Worm (Caenorhabditis elegans) whole organism, young adult: ENCODE data around the gene F52G3.7.

Source experiments
- B0035.1 ChIP-seq: sonication (generic microtip); optimal IDR thresholded peaks from 2 replicates; lab custom pipeline; 2016; ENCODE audit warnings: missing genetic modification characterization, mild to moderate bottlenecking, missing compliant biosample characterization, missing genotype, missing genetic modification reagents
- B0261.1 ChIP-seq: sonication (generic microtip); optimal IDR thresholded peaks from 2 replicates; lab custom pipeline; 2016; ENCODE audit warnings: mild to moderate bottlenecking, missing genetic modification characterization, moderate library complexity, missing compliant biosample characterization
- F22D6.2 ChIP-seq: sonication (generic microtip); optimal IDR thresholded peaks from 2 replicates; lab custom pipeline; 2016; ENCODE audit warnings: mild to moderate bottlenecking, missing genetic modification characterization, missing compliant biosample characterization
- F33H1.4 ChIP-seq: fragments of 200-800 bp; sonication (Bioruptor generic); IDR thresholded peaks from 2 replicates; pipeline ENCODE4 v1.3.6; 2022; ENCODE audit warnings: missing genetic modification reagents, missing genetic modification characterization, missing compliant biosample characterization
- F57A8.1 ChIP-seq: fragments of 200-800 bp; sonication (Bioruptor generic); optimal IDR thresholded peaks from 2 replicates; lab custom pipeline; 2018; ENCODE audit warnings: mild to moderate bottlenecking, missing genetic modification characterization, moderate library complexity, missing compliant biosample characterization
- F57C9.4 ChIP-seq: sonication (generic microtip); optimal IDR thresholded peaks from 2 replicates; lab custom pipeline; 2017; ENCODE audit warnings: mild to moderate bottlenecking, missing genetic modification characterization, missing compliant biosample characterization
- K11D2.4 ChIP-seq: fragments of 200-800 bp; sonication (Bioruptor generic); IDR thresholded peaks from 2 replicates; pipeline ENCODE4 v1.3.6; 2022; ENCODE audit warnings: missing genetic modification reagents, missing genetic modification characterization, missing compliant biosample characterization
- T07F8.4 ChIP-seq: sonication (generic microtip); optimal IDR thresholded peaks from 2 replicates; lab custom pipeline; 2016; ENCODE audit warnings: mild to moderate bottlenecking, missing genetic modification characterization, moderate library complexity, missing compliant biosample characterization
- T26A5.8 ChIP-seq: sonication (generic microtip); optimal IDR thresholded peaks from 2 replicates; lab custom pipeline; 2016; ENCODE audit warnings: missing genetic modification characterization, missing compliant biosample characterization
- Y53G8AR.9 ChIP-seq: fragments of 200-800 bp; sonication (Bioruptor generic); conservative IDR thresholded peaks from 2 replicates; pipeline ENCODE4 v1.3.6; 2022; ENCODE audit warnings: missing genetic modification reagents, missing genetic modification characterization, missing compliant biosample characterization
- ZK185.1 ChIP-seq: sonication (generic microtip); optimal IDR thresholded peaks from 2 replicates; lab custom pipeline; 2016; ENCODE audit warnings: mild to moderate bottlenecking, missing genetic modification characterization, missing compliant biosample characterization; ENCODE audit not compliant: poor library complexity, severe bottlenecking
- aptf-3 ChIP-seq: fragments of 200-800 bp; sonication (Bioruptor generic); IDR thresholded peaks from 2 replicates; pipeline ENCODE4 v1.3.6; 2022; ENCODE audit warnings: missing genetic modification characterization, missing compliant biosample characterization
- athp-1 ChIP-seq: sonication (generic microtip); optimal IDR thresholded peaks from 2 replicates; lab custom pipeline; 2017; ENCODE audit warnings: mild to moderate bottlenecking, missing genetic modification characterization, missing compliant biosample characterization
- bed-1 ChIP-seq: fragments of 200-800 bp; sonication (Bioruptor generic); IDR thresholded peaks from 2 replicates; pipeline ENCODE4 v1.3.6; 2022; ENCODE audit warnings: missing genetic modification reagents, missing genetic modification characterization, missing compliant biosample characterization
- ccch-3 ChIP-seq: fragments of 200-800 bp; sonication (Bioruptor generic); optimal IDR thresholded peaks from 2 replicates; lab custom pipeline; 2018; ENCODE audit warnings: mild to moderate bottlenecking, missing genetic modification characterization, missing compliant biosample characterization
- cebp-2 ChIP-seq: fragments of 200-800 bp; sonication (Bioruptor generic); IDR thresholded peaks from 2 replicates; pipeline ENCODE4 v1.3.6; 2022; ENCODE audit warnings: missing genetic modification characterization, missing compliant biosample characterization
- ceh-100 ChIP-seq: fragments of 200-800 bp; sonication (Bioruptor generic); IDR thresholded peaks from 2 replicates; pipeline ENCODE4 v1.3.6; 2022; ENCODE audit warnings: missing genetic modification reagents, missing genetic modification characterization, missing compliant biosample characterization
- ceh-27 ChIP-seq: fragments of 200-800 bp; sonication (Bioruptor generic); optimal IDR thresholded peaks from 2 replicates; lab custom pipeline; 2018; ENCODE audit warnings: mild to moderate bottlenecking, missing genetic modification characterization, moderate library complexity, missing compliant biosample characterization
- ceh-40 ChIP-seq: fragments of 200-800 bp; sonication (Bioruptor generic); IDR thresholded peaks from 2 replicates; pipeline ENCODE4 v1.3.6; 2022; ENCODE audit warnings: missing genetic modification characterization, missing compliant biosample characterization
- ceh-58 ChIP-seq: fragments of 200-800 bp; sonication (Bioruptor generic); IDR thresholded peaks from 2 replicates; pipeline ENCODE4 v1.3.6; 2022; ENCODE audit warnings: missing genetic modification characterization, missing compliant biosample characterization
- ceh-91 ChIP-seq: fragments of 200-800 bp; sonication (Bioruptor generic); IDR thresholded peaks from 2 replicates; pipeline ENCODE4 v1.3.6; 2022; ENCODE audit warnings: missing genetic modification reagents, missing genetic modification characterization, missing compliant biosample characterization
- chd-7 ChIP-seq: sonication (generic microtip); optimal IDR thresholded peaks from 2 replicates; lab custom pipeline; 2016; ENCODE audit warnings: mild to moderate bottlenecking, missing genetic modification characterization, moderate library complexity, missing compliant biosample characterization
- die-1 ChIP-seq: sonication (generic microtip); optimal IDR thresholded peaks from 2 replicates; lab custom pipeline; 2016; ENCODE audit warnings: missing genotype, mild to moderate bottlenecking, missing genetic modification characterization, missing compliant biosample characterization
- dpff-1 ChIP-seq: sonication (generic microtip); optimal IDR thresholded peaks from 2 replicates; lab custom pipeline; 2017; ENCODE audit warnings: mild to moderate bottlenecking, missing genetic modification characterization, missing compliant biosample characterization
- egl-44 ChIP-seq: fragments of 200-800 bp; sonication (Bioruptor generic); IDR thresholded peaks from 2 replicates; pipeline ENCODE4 v1.3.6; 2022; ENCODE audit warnings: missing genetic modification reagents, missing genetic modification characterization, missing compliant biosample characterization
- egrh-3 ChIP-seq: fragments of 200-800 bp; sonication (Bioruptor generic); IDR thresholded peaks from 2 replicates; pipeline ENCODE4 v1.3.6; 2022; ENCODE audit warnings: missing genetic modification reagents, missing genetic modification characterization, missing compliant biosample characterization
- ekl-4 ChIP-seq: fragments of 200-800 bp; sonication (Bioruptor generic); IDR thresholded peaks from 2 replicates; pipeline ENCODE4 v1.3.6; 2022; ENCODE audit warnings: missing genetic modification reagents, missing genetic modification characterization, missing compliant biosample characterization
- fkh-3 ChIP-seq: sonication (generic microtip); optimal IDR thresholded peaks from 2 replicates; lab custom pipeline; 2016; ENCODE audit warnings: mild to moderate bottlenecking, missing genetic modification characterization, missing compliant biosample characterization
- hlh-26 ChIP-seq: fragments of 200-800 bp; sonication (Bioruptor generic); conservative IDR thresholded peaks from 2 replicates; pipeline ENCODE4 v1.3.6; 2022; ENCODE audit warnings: missing genetic modification reagents, missing genetic modification characterization, missing compliant biosample characterization
- hrde-1 ChIP-seq: sonication (generic microtip); optimal IDR thresholded peaks from 2 replicates; lab custom pipeline; 2016; ENCODE audit warnings: missing genetic modification characterization, mild to moderate bottlenecking, missing compliant biosample characterization, moderate library complexity, missing genotype, missing genetic modification reagents, borderline replicate concordance
- lag-1 ChIP-seq: fragments of 200-800 bp; sonication (Bioruptor generic); IDR thresholded peaks from 2 replicates; pipeline ENCODE4 v1.3.6; 2022; ENCODE audit warnings: missing genetic modification reagents, missing genetic modification characterization, missing compliant biosample characterization
- lin-35 ChIP-seq, 3 experiments: fragments of 150-350 bp in 2 of 3; sonication (generic microtip) in 1 of 3; optimal IDR thresholded peaks; 2 replicates each; lab custom pipeline; 2014 to 2018; ENCODE audit warnings: missing biosample characterization in 3 of 3, missing genetic modification characterization in 3 of 3, missing genetic modification reagents in 3 of 3
- lsl-1 ChIP-seq: fragments of 200-800 bp; sonication (Bioruptor generic); optimal IDR thresholded peaks from 2 replicates; lab custom pipeline; 2018; ENCODE audit warnings: mild to moderate bottlenecking, missing genetic modification characterization, moderate library complexity, missing compliant biosample characterization
- mel-28 ChIP-seq: sonication (generic microtip); optimal IDR thresholded peaks from 2 replicates; lab custom pipeline; 2016; ENCODE audit warnings: borderline replicate concordance, mild to moderate bottlenecking, missing genetic modification characterization, missing compliant biosample characterization
- nfya-2 ChIP-seq: fragments of 200-800 bp; sonication (Bioruptor generic); IDR thresholded peaks from 2 replicates; pipeline ENCODE4 v1.3.6; 2022; ENCODE audit warnings: missing genetic modification reagents, missing genetic modification characterization, missing compliant biosample characterization
- rcor-1 ChIP-seq: fragments of 200-800 bp; sonication (Bioruptor generic); IDR thresholded peaks from 2 replicates; pipeline ENCODE4 v1.3.6; 2022; ENCODE audit warnings: missing genetic modification reagents, missing genetic modification characterization, missing compliant biosample characterization
- rpc-1 ChIP-seq, 2 experiments: fragments of 150-350 bp in 1 of 2; sonication (generic microtip) in 1 of 2; optimal IDR thresholded peaks; 2 replicates each; lab custom pipeline; 2014 to 2018; ENCODE audit warnings: missing biosample characterization in 1 of 2, missing genetic modification characterization in 1 of 2, missing genetic modification reagents in 1 of 2, missing genotype in 1 of 2
- sdz-38 ChIP-seq: sonication (generic microtip); optimal IDR thresholded peaks from 2 replicates; lab custom pipeline; 2016; ENCODE audit warnings: missing genotype, missing genetic modification characterization, missing compliant biosample characterization
- snpc-1.1 ChIP-seq: sonication (generic microtip); optimal IDR thresholded peaks from 2 replicates; lab custom pipeline; 2017; ENCODE audit warnings: missing genetic modification characterization, mild to moderate bottlenecking, missing compliant biosample characterization, antibody characterized with exemption, moderate library complexity, missing genotype, missing genetic modification reagents; ENCODE audit not compliant: insufficient read depth
- tbp1 ChIP-seq: fragments of 200-800 bp; sonication (Bioruptor generic); optimal IDR thresholded peaks from 2 replicates; lab custom pipeline; 2018; ENCODE audit warnings: mild to moderate bottlenecking, missing genetic modification characterization, missing compliant biosample characterization
- tbx-9 ChIP-seq: sonication (generic microtip); optimal IDR thresholded peaks from 2 replicates; lab custom pipeline; 2016; ENCODE audit warnings: borderline replicate concordance, missing genetic modification characterization, inconsistent platforms, missing compliant biosample characterization
- tlf-1 ChIP-seq: fragments of 200-800 bp; sonication (Bioruptor generic); optimal IDR thresholded peaks from 2 replicates; lab custom pipeline; 2018; ENCODE audit warnings: mild to moderate bottlenecking, missing genetic modification characterization, missing compliant biosample characterization
- unc-130 ChIP-seq: sonication (generic microtip); optimal IDR thresholded peaks from 2 replicates; lab custom pipeline; 2016; ENCODE audit warnings: missing genetic modification reagents, missing genetic modification characterization, missing compliant biosample characterization
- xnd-1 ChIP-seq: sonication (generic microtip); optimal IDR thresholded peaks from 2 replicates; lab custom pipeline; 2016; ENCODE audit warnings: missing genotype, missing genetic modification reagents, missing genetic modification characterization, missing compliant biosample characterization
- zim-3 ChIP-seq: sonication (generic microtip); optimal IDR thresholded peaks from 2 replicates; lab custom pipeline; 2017; ENCODE audit warnings: mild to moderate bottlenecking, missing genetic modification characterization, moderate library complexity, missing compliant biosample characterization
- ztf-25 ChIP-seq: fragments of 200-800 bp; sonication (Bioruptor generic); IDR thresholded peaks from 2 replicates; pipeline ENCODE4 v1.3.6; 2022; ENCODE audit warnings: missing genetic modification reagents, missing genetic modification characterization, missing compliant biosample characterization
- ztf-3 ChIP-seq: fragments of 200-800 bp; sonication (Bioruptor generic); optimal IDR thresholded peaks from 2 replicates; lab custom pipeline; 2018; ENCODE audit warnings: mild to moderate bottlenecking, missing genetic modification characterization, missing compliant biosample characterization
- ztf-6 ChIP-seq: fragments of 200-800 bp; sonication (Bioruptor generic); IDR thresholded peaks from 2 replicates; pipeline ENCODE4 v1.3.6; 2022; ENCODE audit warnings: missing genetic modification reagents, missing genetic modification characterization, missing compliant biosample characterization

The F52G3.7 gene

ce11 chrX:16961387-16961786 is 2.3 kb upstream of the F52G3.7 start (continued):
- TF ChIP-seq F22D6.2 (no peak), egrh-3 (GFP tag; lab: Robert Waterston, UW) (peak; percentile 64), aptf-3 (GFP tag; lab: Robert Waterston, UW) (no peak), F57C9.4 (tag; lab: Kevin White, UChicago) (no peak), ceh-40 (GFP tag; lab: Robert Waterston, UW) (no peak), ZK185.1 (peak; percentile 67), ceh-100 (GFP tag; lab: Robert Waterston, UW) (no peak), ztf-25 (no peak), snpc-1.1 (no peak), ztf-3 (peak; percentile 76), bed-1 (GFP tag; lab: Robert Waterston, UW) (no peak), die-1 (tag; lab: Kevin White, UChicago) (peak; percentile 23), ztf-6 (0 out of 2 replicates have a peak, but pooled peaks have one; percentile 63), xnd-1 (tag; lab: Kevin White, UChicago) (no peak), egl-44 (GFP tag; lab: Robert Waterston, UW) (peak; percentile 69; the same call in 1 of the 2 replicates), ceh-27 (GFP tag; lab: Kevin White, UChicago) (peak; percentile 92), T07F8.4 (no peak), T26A5.8 (tag; lab: Kevin White, UChicago) (no peak), hlh-26 (GFP tag; lab: Robert Waterston, UW) (no peak), ekl-4 (GFP tag; lab: Robert Waterston, UW) (peak; percentile 70), B0035.1 (tag; lab: Kevin White, UChicago) (no peak), tlf-1 (GFP tag; lab: Kevin White, UChicago) (peak; percentile 18), F33H1.4 (GFP tag; lab: Robert Waterston, UW) (no peak), hrde-1 (no peak), cebp-2 (no peak), Y53G8AR.9 (GFP tag; lab: Robert Waterston, UW) (no peak), fkh-3 (no peak), lsl-1 (GFP tag; lab: Kevin White, UChicago) (no peak), tbx-9 (tag; lab: Kevin White, UChicago) (no peak), unc-130 (GFP tag; lab: Kevin White, UChicago) (no peak), rcor-1 (GFP tag; lab: Robert Waterston, UW) (peak; percentile 48; the same call in 1 of the 2 replicates), ccch-3 (GFP tag; lab: Kevin White, UChicago) (no peak), rpc-1 (optimal IDR thresholded peaks at IDR 0.05; lab: Kevin White, UChicago) (no peak), rpc-1 (tag; optimal IDR thresholded peaks at IDR 0.05; lab: Kevin White, UChicago) (no peak), chd-7 (tag; lab: Kevin White, UChicago) (peak; percentile 77), tbp1 (GFP tag; lab: Kevin White, UChicago) (peak; percentile 57), sdz-38 (no peak), nfya-2 (GFP tag; lab: Robert Waterston, UW) (no peak), ceh-58 (GFP tag; lab: Robert Waterston, UW) (no peak), mel-28 (tag; lab: Kevin White, UChicago) (no peak), athp-1 (tag; lab: Kevin White, UChicago) (no peak), dpff-1 (tag; lab: Kevin White, UChicago) (no peak), lag-1 (GFP tag; lab: Robert Waterston, UW) (no peak), ceh-91 (GFP tag; lab: Robert Waterston, UW) (no peak), lin-35 (GFP tag; optimal IDR thresholded peaks at IDR 0.05; lab: Kevin White, UChicago) (peak in 1 of 3 experiments; percentile 55), K11D2.4 (peak; percentile 79), F57A8.1 (GFP tag; lab: Kevin White, UChicago) (no peak), zim-3 (no peak), B0261.1 (tag; lab: Kevin White, UChicago) (peak; percentile 13)
